Fruit fly (Drosophila melanogaster) Kc167 (cell line): ENCODE data around the gene betaCOP.

ENCODE experiments used
- Myc ChIP-seq: fragments of >200 bp; optimal IDR thresholded peaks from 2 replicates; lab custom pipeline; 2017; ENCODE audit warnings: missing external identifiers
- Sin3A ChIP-seq: fragments of >200 bp; optimal IDR thresholded peaks from 2 replicates; lab custom pipeline; 2018; ENCODE audit warnings: missing external identifiers
- h ChIP-seq: fragments of >200 bp; optimal IDR thresholded peaks from 3 replicates; lab custom pipeline; 2018; ENCODE audit warnings: missing external identifiers
- insv ChIP-seq: fragments of >200 bp; optimal IDR thresholded peaks from 3 replicates; lab custom pipeline; 2018; ENCODE audit warnings: missing external identifiers
- psq ChIP-seq: fragments of >200 bp; optimal IDR thresholded peaks from 2 replicates; lab custom pipeline; 2017; ENCODE audit warnings: missing external identifiers
- ttk ChIP-seq: sonication (Bioruptor generic); optimal IDR thresholded peaks from 2 replicates; lab custom pipeline; 2017; ENCODE audit warnings: missing external identifiers

- no peak for TF ChIP-seq ttk
- no peak for TF ChIP-seq Sin3A
- no peak for TF ChIP-seq insv
- TF ChIP-seq h: no peak
- no peak for TF ChIP-seq psq (lab: Kevin White, UChicago)
- no peak for TF ChIP-seq Myc (lab: Kevin White, UChicago)
Measured at dm6 chrX:18386784-18387183, 1.7 kb upstream of the betaCOP start, which contains the start of gene Tsf1.
